Worm (Caenorhabditis elegans): ENCODE measurements around the gene F59B10.3.

DNA sequence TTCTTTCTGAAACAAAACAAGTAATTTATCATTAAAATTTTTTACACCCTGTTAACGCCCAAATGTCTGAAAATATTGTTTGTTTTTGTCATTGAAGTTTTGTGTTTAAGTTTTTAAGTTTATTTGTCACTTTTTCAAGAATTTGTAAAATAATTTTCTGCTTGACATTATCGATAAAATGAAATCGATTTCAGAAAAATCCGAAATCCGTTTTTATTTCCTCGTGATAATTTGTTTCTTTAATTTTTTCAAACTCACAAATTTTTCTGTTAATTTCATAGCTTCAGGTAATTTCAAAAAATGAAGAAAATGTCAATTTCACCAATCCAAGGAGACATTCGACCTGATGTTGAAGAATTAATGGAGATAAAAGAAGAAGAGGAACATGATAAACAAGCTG lies 14.4 kb upstream of the F59B10.3 start, which contains the start of gene ZK666.12:
- TF ChIP-seq ces-1 (GFP tag; optimal IDR thresholded peaks at IDR 0.05) (no peak), ztf-11 (tag; optimal IDR thresholded peaks at IDR 0.05) (no peak), mab-5 (tag; optimal IDR thresholded peaks at IDR 0.05) (no peak)
